Worm (Caenorhabditis elegans): Measurements from ENCODE around the gene ufbp-1.

- no peak for TF ChIP-seq Y22D7AL.16 (tag; optimal IDR thresholded peaks at IDR 0.05)
- no peak for TF ChIP-seq ztf-16 (tag; optimal IDR thresholded peaks at IDR 0.05)
- TF ChIP-seq pha-4 (tag; optimal IDR thresholded peaks at IDR 0.05), result no peak
- no peak for TF ChIP-seq ref-2 (tag; optimal IDR thresholded peaks at IDR 0.05)
- no peak for TF ChIP-seq pqm-1 (tag; optimal IDR thresholded peaks at IDR 0.05)
- no peak for TF ChIP-seq ceh-31 (tag; optimal IDR thresholded peaks at IDR 0.05)
- no peak for TF ChIP-seq C38D4.7 (GFP tag; optimal IDR thresholded peaks at IDR 0.05)
- no peak for TF ChIP-seq pha-2 (tag; optimal IDR thresholded peaks at IDR 0.05)
- no peak for TF ChIP-seq tbx-2 (tag; optimal IDR thresholded peaks at IDR 0.05)
Observed at ce11 chrIII:8389539-8389938, 53.9 kb downstream of the ufbp-1 start, which contains the start of gene ZK353.4.
